Fruit fly (Drosophila melanogaster) whole organism, embryonic: ENCODE data around the gene CG9839.

ENCODE experiments used
- CG10209 ChIP-seq: fragments of 200-800 bp; sonication (Bioruptor generic); optimal IDR thresholded peaks from 3 replicates; lab custom pipeline; 2017; ENCODE audit warnings: missing biosample characterization, mild to moderate bottlenecking, missing genetic modification characterization, missing genetic modification reagents
- CG10321 ChIP-seq: fragments of 200-800 bp; sonication (Bioruptor generic); IDR thresholded peaks from 2 replicates; pipeline ENCODE4 v1.3.6; 2022; ENCODE audit warnings: missing biosample characterization, missing genetic modification characterization
- CG10565 ChIP-seq: fragments of 200-800 bp; sonication (Bioruptor generic); optimal IDR thresholded peaks from 3 replicates; lab custom pipeline; 2016; ENCODE audit warnings: missing biosample characterization, mild to moderate bottlenecking, missing genetic modification characterization
- CG13287 ChIP-seq: fragments of 200-800 bp; sonication (Bioruptor generic); IDR thresholded peaks from 2 replicates; pipeline ENCODE4 v1.3.6; 2022; ENCODE audit warnings: missing biosample characterization, missing genetic modification characterization; ENCODE audit not compliant: partially characterized antibody
- CG13775 ChIP-seq: fragments of 200-800 bp; sonication (Bioruptor generic); optimal IDR thresholded peaks from 3 replicates; lab custom pipeline; 2017; ENCODE audit warnings: missing biosample characterization, mild to moderate bottlenecking, missing genetic modification characterization
- CG14014 ChIP-seq: fragments of 200-800 bp; sonication (Bioruptor generic); IDR thresholded peaks from 2 replicates; pipeline ENCODE4 v1.3.6; 2022; ENCODE audit warnings: missing biosample characterization, missing genetic modification characterization
- CG17612 ChIP-seq: fragments of 200-800 bp; sonication (Bioruptor generic); IDR thresholded peaks from 2 replicates; pipeline ENCODE4 v1.3.6; 2022; ENCODE audit warnings: missing biosample characterization, missing genetic modification characterization
- CG1832 ChIP-seq: fragments of 200-800 bp; sonication (Bioruptor generic); optimal IDR thresholded peaks from 2 replicates; lab custom pipeline; 2017; ENCODE audit warnings: missing biosample characterization, mild to moderate bottlenecking, missing genetic modification characterization, inconsistent platforms
- CG31224 ChIP-seq: fragments of 200-800 bp; sonication (Bioruptor generic); IDR thresholded peaks from 2 replicates; pipeline ENCODE4 v1.3.6; 2022; ENCODE audit warnings: missing biosample characterization, missing genetic modification characterization
- CG43689 ChIP-seq: fragments of 200-800 bp; sonication (Bioruptor generic); IDR thresholded peaks from 2 replicates; pipeline ENCODE4 v1.3.6; 2022; ENCODE audit warnings: missing biosample characterization, missing genetic modification characterization
- CG7786 ChIP-seq: fragments of 200-800 bp; sonication (Bioruptor generic); optimal IDR thresholded peaks from 2 replicates; lab custom pipeline; 2016; ENCODE audit warnings: missing biosample characterization, missing genetic modification characterization
- CG8290 ChIP-seq, 3 experiments: fragments of 200-800 bp; sonication (Bioruptor generic); optimal IDR thresholded peaks; 2 replicates each; lab custom pipeline; 2016 to 2019; ENCODE audit warnings: missing biosample characterization in 3 of 3, missing genetic modification characterization in 3 of 3, mild to moderate bottlenecking in 2 of 3, moderate library complexity in 1 of 3
- CG8924 ChIP-seq: fragments of 200-800 bp; optimal IDR thresholded peaks from 3 replicates; lab custom pipeline; 2019; ENCODE audit warnings: missing biosample characterization, mild to moderate bottlenecking, missing genetic modification characterization, moderate library complexity
- CoRest ChIP-seq: fragments of 200-800 bp; sonication (Bioruptor generic); optimal IDR thresholded peaks from 3 replicates; lab custom pipeline; 2018; ENCODE audit warnings: missing biosample characterization, mild to moderate bottlenecking, missing genetic modification characterization, moderate library complexity
- E2f2 ChIP-seq: fragments of 200-800 bp; sonication (Bioruptor generic); IDR thresholded peaks from 2 replicates; pipeline ENCODE4 v1.3.6; 2022; ENCODE audit warnings: missing biosample characterization, missing genetic modification characterization
- ERR ChIP-seq: fragments of 200-800 bp; sonication (Bioruptor generic); optimal IDR thresholded peaks from 2 replicates; lab custom pipeline; 2016; ENCODE audit warnings: missing biosample characterization, missing genetic modification characterization
- Hmx ChIP-seq: fragments of 200-800 bp; sonication (Bioruptor generic); optimal IDR thresholded peaks from 2 replicates; lab custom pipeline; 2016; ENCODE audit warnings: missing biosample characterization, missing genetic modification characterization
- Jarid2 ChIP-seq: fragments of 200-800 bp; sonication (Bioruptor generic); optimal IDR thresholded peaks from 3 replicates; lab custom pipeline; 2017; ENCODE audit warnings: mild to moderate bottlenecking, missing biosample characterization, missing genetic modification reagents, missing genetic modification characterization
- MESR4 ChIP-seq: fragments of 200-800 bp; sonication (Bioruptor generic); optimal IDR thresholded peaks from 2 replicates; lab custom pipeline; 2018; ENCODE audit warnings: missing biosample characterization, mild to moderate bottlenecking, missing genetic modification characterization, moderate library complexity
- Mrtf ChIP-seq: fragments of 200-800 bp; sonication (Bioruptor generic); IDR thresholded peaks from 3 replicates; pipeline ENCODE4 v1.3.6; 2022; ENCODE audit warnings: missing biosample characterization, missing genetic modification characterization
- NK7.1 ChIP-seq: fragments of 200-800 bp; sonication (Bioruptor generic); optimal IDR thresholded peaks from 3 replicates; lab custom pipeline; 2016; ENCODE audit warnings: missing biosample characterization, missing genetic modification characterization
- Six4 ChIP-seq: fragments of 200-800 bp; sonication (Bioruptor generic); optimal IDR thresholded peaks from 2 replicates; lab custom pipeline; 2016; ENCODE audit warnings: missing biosample characterization, missing genetic modification characterization
- Ssrp ChIP-seq: fragments of 200-800 bp; sonication (Bioruptor generic); optimal IDR thresholded peaks from 2 replicates; lab custom pipeline; 2018; ENCODE audit warnings: missing biosample characterization, mild to moderate bottlenecking, missing genetic modification characterization, moderate library complexity
- Tbp ChIP-seq: fragments of >200 bp; optimal IDR thresholded peaks from 2 replicates; lab custom pipeline; 2018; ENCODE audit warnings: missing biosample characterization, missing genetic modification characterization
- al ChIP-seq: fragments of 200-800 bp; sonication (Bioruptor generic); IDR thresholded peaks from 2 replicates; pipeline ENCODE4 v1.3.6; 2022; ENCODE audit warnings: missing biosample characterization, missing genetic modification characterization
- amos ChIP-seq: fragments of 200-800 bp; sonication (Bioruptor generic); IDR thresholded peaks from 2 replicates; pipeline ENCODE4 v1.3.6; 2022; ENCODE audit warnings: missing biosample characterization, missing genetic modification characterization; ENCODE audit not compliant: partially characterized antibody
- br ChIP-seq: fragments of >200 bp; optimal IDR thresholded peaks from 2 replicates; lab custom pipeline; 2017
- crp ChIP-seq, 2 experiments: fragments of 200-800 bp; sonication (Bioruptor generic); optimal IDR thresholded peaks; 2 replicates in 1 of 2; 3 replicates in 1 of 2; lab custom pipeline; 2017; ENCODE audit warnings: missing biosample characterization in 2 of 2, missing genetic modification characterization in 2 of 2, mild to moderate bottlenecking in 1 of 2, moderate library complexity in 1 of 2
- danr ChIP-seq: fragments of 200-800 bp; sonication (Bioruptor generic); IDR thresholded peaks from 2 replicates; pipeline ENCODE4 v1.3.6; 2022; ENCODE audit warnings: missing biosample characterization, missing genetic modification characterization
- dimm ChIP-seq: fragments of 200-800 bp; sonication (Bioruptor generic); IDR thresholded peaks from 2 replicates; pipeline ENCODE4 v1.3.6; 2022; ENCODE audit warnings: missing biosample characterization, missing genetic modification characterization
- dmrt99B ChIP-seq: fragments of 200-800 bp; sonication (Bioruptor generic); optimal IDR thresholded peaks from 2 replicates; lab custom pipeline; 2018; ENCODE audit warnings: missing biosample characterization, mild to moderate bottlenecking, missing genetic modification characterization, moderate library complexity
- dpn ChIP-seq, 2 experiments: fragments of 200-800 bp; sonication (Bioruptor generic); optimal IDR thresholded peaks; 3 replicates each; lab custom pipeline; 2016; ENCODE audit warnings: missing biosample characterization in 2 of 2, missing genetic modification characterization in 2 of 2
- esg ChIP-seq: fragments of 200-800 bp; sonication (Bioruptor generic); conservative IDR thresholded peaks from 2 replicates; pipeline ENCODE4 v1.3.6; 2022; ENCODE audit warnings: missing biosample characterization, missing genetic modification characterization
- ftz-f1 ChIP-seq: fragments of 200-800 bp; sonication (Bioruptor generic); optimal IDR thresholded peaks from 2 replicates; lab custom pipeline; 2016; ENCODE audit warnings: missing biosample characterization, missing genetic modification characterization
- gce ChIP-seq: fragments of 200-800 bp; sonication (Bioruptor generic); IDR thresholded peaks from 3 replicates; pipeline ENCODE4 v1.3.6; 2022; ENCODE audit warnings: missing biosample characterization, missing genetic modification characterization
- gcm ChIP-seq: fragments of 200-800 bp; sonication (Bioruptor generic); optimal IDR thresholded peaks from 2 replicates; lab custom pipeline; 2019; ENCODE audit warnings: missing biosample characterization, mild to moderate bottlenecking, missing genetic modification characterization, moderate library complexity
- gsb-n ChIP-seq: fragments of 200-800 bp; sonication (Bioruptor generic); optimal IDR thresholded peaks from 3 replicates; lab custom pipeline; 2018; ENCODE audit warnings: missing biosample characterization, mild to moderate bottlenecking, missing genetic modification characterization
- hkb ChIP-seq, 2 experiments: fragments of 200-800 bp in 1 of 2; fragments of >200 bp in 1 of 2; sonication (Bioruptor generic) in 1 of 2; IDR thresholded peaks in 1 of 2; optimal IDR thresholded peaks in 1 of 2; 2 replicates each; pipeline versions ENCODE4 v1.3.6 to Lab custom; 2017 to 2022; ENCODE audit warnings: missing biosample characterization in 1 of 2, missing genetic modification characterization in 1 of 2
- ind ChIP-seq: fragments of 200-800 bp; sonication (Bioruptor generic); optimal IDR thresholded peaks from 3 replicates; lab custom pipeline; 2016; ENCODE audit warnings: missing biosample characterization, missing genetic modification characterization
- jigr1 ChIP-seq: fragments of 200-800 bp; sonication (Bioruptor generic); IDR thresholded peaks from 3 replicates; pipeline ENCODE4 v1.3.6; 2022; ENCODE audit warnings: missing biosample characterization, missing genetic modification characterization
- lilli ChIP-seq: fragments of 200-800 bp; sonication (Bioruptor generic); optimal IDR thresholded peaks from 3 replicates; lab custom pipeline; 2016; ENCODE audit warnings: missing biosample characterization, missing genetic modification characterization
- maf-S ChIP-seq: fragments of 200-800 bp; sonication (Bioruptor generic); optimal IDR thresholded peaks from 2 replicates; lab custom pipeline; 2016; ENCODE audit warnings: missing biosample characterization, missing genetic modification characterization
- pan ChIP-seq, 4 experiments: fragments of >200 bp in 3 of 4; fragments of 200-800 bp in 1 of 4; sonication (Bioruptor generic) in 1 of 4; optimal IDR thresholded peaks in 3 of 4; IDR thresholded peaks in 1 of 4; 2 replicates each; pipeline versions ENCODE4 v1.3.6 to Lab custom; 2017 to 2022; ENCODE audit warnings: missing biosample characterization in 2 of 4, missing genetic modification characterization in 2 of 4, mixed read lengths in 1 of 4
- stwl ChIP-seq: fragments of 200-800 bp; sonication (Bioruptor generic); optimal IDR thresholded peaks from 3 replicates; lab custom pipeline; 2018; ENCODE audit warnings: missing biosample characterization, mild to moderate bottlenecking, missing genetic modification characterization, moderate library complexity
- tgo ChIP-seq: fragments of 200-800 bp; sonication (Bioruptor generic); IDR thresholded peaks from 3 replicates; pipeline ENCODE4 v1.3.6; 2022; ENCODE audit warnings: missing biosample characterization, missing genetic modification characterization
- tin ChIP-seq: fragments of 200-800 bp; sonication (Bioruptor generic); optimal IDR thresholded peaks from 3 replicates; lab custom pipeline; 2016; ENCODE audit warnings: missing biosample characterization, missing genetic modification characterization
- tll ChIP-seq, 2 experiments: fragments of 200-800 bp in 1 of 2; fragments of >200 bp in 1 of 2; sonication (Bioruptor generic) in 1 of 2; optimal IDR thresholded peaks; 2 replicates each; lab custom pipeline; 2017 to 2019; ENCODE audit warnings: missing biosample characterization in 2 of 2, missing genetic modification characterization in 2 of 2, mild to moderate bottlenecking in 1 of 2, moderate library complexity in 1 of 2
- unc-4 ChIP-seq: fragments of 200-800 bp; sonication (Bioruptor generic); IDR thresholded peaks from 2 replicates; pipeline ENCODE4 v1.3.6; 2022; ENCODE audit warnings: missing biosample characterization, missing genetic modification characterization; ENCODE audit not compliant: partially characterized antibody
- z ChIP-seq: fragments of 200-800 bp; sonication (Bioruptor generic); IDR thresholded peaks from 3 replicates; pipeline ENCODE4 v1.3.6; 2022; ENCODE audit warnings: missing biosample characterization, missing genetic modification characterization

CG9839 gene

dm6 chr3R:8823761-8824499 lies 18.3 kb upstream of the CG9839 start, which contains the start of the genes IscU and CG8379 (continued):
- TF ChIP-seq al (GFP tag; lab: Robert Waterston, UW), result no peak
- TF ChIP-seq gsb-n, result no peak
- peak; percentile 82 for TF ChIP-seq CG13287 (GFP tag; lab: Robert Waterston, UW)
- no peak for TF ChIP-seq dimm (GFP tag; lab: Robert Waterston, UW)
- TF ChIP-seq maf-S (GFP tag; lab: Kevin White, UChicago), result no peak
- no peak for TF ChIP-seq tin (GFP tag; lab: Kevin White, UChicago)
- TF ChIP-seq CG10321 (GFP tag; lab: Robert Waterston, UW), result no peak
- TF ChIP-seq Six4 (GFP tag; lab: Kevin White, UChicago), result no peak
- peak; percentile 71 for TF ChIP-seq MESR4
- no peak for TF ChIP-seq tgo (GFP tag; lab: Robert Waterston, UW)
- no peak for TF ChIP-seq CG10209 (GFP tag; lab: Kevin White, UChicago)
- TF ChIP-seq hkb (optimal IDR thresholded peaks at IDR 0.05; lab: Kevin White, UChicago), result no peak
- no peak for TF ChIP-seq hkb (GFP tag; IDR thresholded peaks at IDR 0.05; lab: Robert Waterston, UW)
- TF ChIP-seq crp (GFP tag; optimal IDR thresholded peaks at IDR 0.05; lab: Kevin White, UChicago), result peak; percentile 45 to 93
- TF ChIP-seq gce, result no peak
- TF ChIP-seq stwl (tag; lab: Kevin White, UChicago), result peak; percentile 92
- no peak for TF ChIP-seq ERR (GFP tag; lab: Kevin White, UChicago)
- no peak for TF ChIP-seq jigr1 (GFP tag; lab: Robert Waterston, UW)
- no peak for TF ChIP-seq lilli
- TF ChIP-seq pan (optimal IDR thresholded peaks at IDR 0.05; lab: Kevin White, UChicago), result no peak
- no peak for TF ChIP-seq pan (GFP tag; optimal IDR thresholded peaks at IDR 0.05 in 1 of 2, IDR thresholded peaks at IDR 0.05 in 1 of 2)
- no peak for TF ChIP-seq br
- TF ChIP-seq CG8290 (GFP tag; optimal IDR thresholded peaks at IDR 0.05; lab: Kevin White, UChicago), result no peak
- no peak for TF ChIP-seq CG8290 (tag; optimal IDR thresholded peaks at IDR 0.05; lab: Kevin White, UChicago)
- TF ChIP-seq danr (GFP tag; lab: Robert Waterston, UW), result no peak
- peak; percentile 32; the same call in 1 of the 2 replicates for TF ChIP-seq E2f2 (GFP tag; lab: Robert Waterston, UW)
- TF ChIP-seq gcm (GFP tag; lab: Kevin White, UChicago), result no peak
- no peak for TF ChIP-seq ftz-f1
- no peak for TF ChIP-seq Tbp
- TF ChIP-seq CG10565 (GFP tag; lab: Kevin White, UChicago), result no peak
- no peak for TF ChIP-seq CoRest
- peak; percentile 29 for TF ChIP-seq CG13775 (GFP tag; lab: Kevin White, UChicago)
- TF ChIP-seq Ssrp (tag; lab: Kevin White, UChicago), result no peak
- no peak for TF ChIP-seq NK7.1 (GFP tag; lab: Kevin White, UChicago)
- TF ChIP-seq dpn (GFP tag; optimal IDR thresholded peaks at IDR 0.05; lab: Kevin White, UChicago), result no peak
- TF ChIP-seq z (GFP tag; lab: Robert Waterston, UW), result no peak
- peak; percentile 73 for TF ChIP-seq unc-4 (GFP tag; lab: Robert Waterston, UW)
- no peak for TF ChIP-seq CG43689 (GFP tag; lab: Robert Waterston, UW)
- TF ChIP-seq esg (GFP tag; lab: Robert Waterston, UW), result no peak
- no peak for TF ChIP-seq CG31224 (GFP tag; lab: Robert Waterston, UW)
- no peak for TF ChIP-seq CG7786
- no peak for TF ChIP-seq Hmx (GFP tag; lab: Kevin White, UChicago)
- TF ChIP-seq dmrt99B (tag; lab: Kevin White, UChicago), result no peak
- TF ChIP-seq CG1832 (GFP tag; lab: Kevin White, UChicago), result no peak
- TF ChIP-seq ind, result no peak
- TF ChIP-seq Jarid2, result no peak
- TF ChIP-seq CG8924 (tag; lab: Kevin White, UChicago), result peak; percentile 38
- TF ChIP-seq amos, result peak; percentile 53; the same call in 1 of the 2 replicates
- TF ChIP-seq CG14014 (GFP tag; lab: Robert Waterston, UW), result no peak
- no peak for TF ChIP-seq CG17612 (GFP tag; lab: Robert Waterston, UW)
- TF ChIP-seq Mrtf (GFP tag; lab: Robert Waterston, UW), result no peak
- no peak for TF ChIP-seq tll (GFP tag; optimal IDR thresholded peaks at IDR 0.05; lab: Kevin White, UChicago)
